Worm (Caenorhabditis elegans): ENCODE measurements around the gene pdtf-1.

pdtf-1 gene

ce11 chrIV:8432709-8433108 is at the start of gene pdtf-1, which contains the start of gene T26A8.4:
Gene pdtf-1 (plus strand): TSS chrIV:8433038.
Gene T26A8.4 (minus strand): TSS chrIV:8432893.
- TF ChIP-seq nhr-12 (tag; optimal IDR thresholded peaks at IDR 0.05) = no peak
- peak; percentile 22 for TF ChIP-seq nhr-28 (tag; optimal IDR thresholded peaks at IDR 0.05)
- no peak for TF ChIP-seq ceh-16 (tag; optimal IDR thresholded peaks at IDR 0.05)
- TF ChIP-seq fkh-10 (GFP tag; optimal IDR thresholded peaks at IDR 0.05) = peak; percentile 57
- peak; percentile 85 for TF ChIP-seq mdl-1 (tag; optimal IDR thresholded peaks at IDR 0.05)
- TF ChIP-seq nhr-76 (tag; optimal IDR thresholded peaks at IDR 0.05) = peak; percentile 68
- peak; percentile 82 for TF ChIP-seq ceh-82 (tag; optimal IDR thresholded peaks at IDR 0.05)
- TF ChIP-seq sea-2 (GFP tag; optimal IDR thresholded peaks at IDR 0.05) = peak; percentile 2
- peak; percentile 79 for TF ChIP-seq egl-27 (tag; optimal IDR thresholded peaks at IDR 0.05)
- TF ChIP-seq ZK546.5 (tag; optimal IDR thresholded peaks at IDR 0.05) = no peak
- peak; percentile 46 for TF ChIP-seq fos-1 (tag; optimal IDR thresholded peaks at IDR 0.05)
- peak; percentile 87 for TF ChIP-seq pqm-1 (tag; optimal IDR thresholded peaks at IDR 0.05)
- peak; percentile 85 for TF ChIP-seq nhr-11 (tag; optimal IDR thresholded peaks at IDR 0.05)
- TF ChIP-seq aly-2 (tag; optimal IDR thresholded peaks at IDR 0.05) = no peak
- TF ChIP-seq pha-4 (tag; optimal IDR thresholded peaks at IDR 0.05) = peak; percentile 99
- peak; percentile 93 for TF ChIP-seq jun-1 (tag; optimal IDR thresholded peaks at IDR 0.05)
- TF ChIP-seq nhr-23 (tag; optimal IDR thresholded peaks at IDR 0.05) = peak; percentile 99
- TF ChIP-seq elt-3 (tag; optimal IDR thresholded peaks at IDR 0.05) = peak; percentile 1 to 86 (median 40)
- no peak for TF ChIP-seq eor-1 (tag; optimal IDR thresholded peaks at IDR 0.05)
- peak; percentile 99 for TF ChIP-seq nhr-25 (tag; optimal IDR thresholded peaks at IDR 0.05)
- TF ChIP-seq mml-1 (tag; optimal IDR thresholded peaks at IDR 0.05) = no peak
- peak; percentile 94 for TF ChIP-seq lin-15B (tag; optimal IDR thresholded peaks at IDR 0.05)
- no peak for TF ChIP-seq daf-12 (tag; optimal IDR thresholded peaks at IDR 0.05)
- TF ChIP-seq lin-39 (tag; optimal IDR thresholded peaks at IDR 0.05) = peak; percentile 98
- TF ChIP-seq ama-1 (optimal IDR thresholded peaks at IDR 0.05) = peak; percentile 94
- TF ChIP-seq zag-1 (tag; optimal IDR thresholded peaks at IDR 0.05) = peak; percentile 68
- peak; percentile 39 for TF ChIP-seq elt-1 (tag; optimal IDR thresholded peaks at IDR 0.05)
- TF ChIP-seq unc-39 (tag; optimal IDR thresholded peaks at IDR 0.05) = no peak
- TF ChIP-seq ceh-9 (tag; optimal IDR thresholded peaks at IDR 0.05) = no peak
- TF ChIP-seq nhr-237 (tag; optimal IDR thresholded peaks at IDR 0.05) = no peak
- peak; percentile 75 for TF ChIP-seq hmg-11 (tag; optimal IDR thresholded peaks at IDR 0.05)
- no peak for TF ChIP-seq ztf-11 (tag; optimal IDR thresholded peaks at IDR 0.05)
- peak; percentile 94 for TF ChIP-seq snpc-4 (tag; optimal IDR thresholded peaks at IDR 0.05)
- peak; percentile 94 for TF ChIP-seq egl-5 (tag; optimal IDR thresholded peaks at IDR 0.05)
- peak; percentile 94 for TF ChIP-seq skn-1 (tag; optimal IDR thresholded peaks at IDR 0.05)
- TF ChIP-seq tbx-2 (tag; optimal IDR thresholded peaks at IDR 0.05) = peak; percentile 64
- TF ChIP-seq nhr-67 (tag; optimal IDR thresholded peaks at IDR 0.05) = no peak
- TF ChIP-seq unc-62 (GFP tag; optimal IDR thresholded peaks at IDR 0.05) = peak; percentile 20
- TF ChIP-seq ztf-4 (tag; optimal IDR thresholded peaks at IDR 0.05) = peak; percentile 77
- TF ChIP-seq elt-2 (tag; optimal IDR thresholded peaks at IDR 0.05) = peak; percentile 77
- TF ChIP-seq fkh-2 (tag; optimal IDR thresholded peaks at IDR 0.05) = no peak
- peak; percentile 89 for TF ChIP-seq R02D3.7 (tag; optimal IDR thresholded peaks at IDR 0.05)
- peak; percentile 93 for TF ChIP-seq nhr-43 (tag; optimal IDR thresholded peaks at IDR 0.05; ENCODE audit: poor library complexity, severe bottlenecking)
- TF ChIP-seq nhr-77 (tag; optimal IDR thresholded peaks at IDR 0.05) = peak; percentile 60
- peak; percentile 86 for TF ChIP-seq ceh-28 (tag; optimal IDR thresholded peaks at IDR 0.05)
- TF ChIP-seq lsy-12 (tag; optimal IDR thresholded peaks at IDR 0.05) = peak; percentile 92
- peak; percentile 100 for TF ChIP-seq nfya-1 (tag; optimal IDR thresholded peaks at IDR 0.05; ENCODE audit: insufficient read depth)
